Worm (Caenorhabditis elegans) whole organism, mixed stage, embryonic: Measurements from ENCODE around the gene R193.6.

Source experiments
- M03D4.4 ChIP-seq: sonication (generic microtip); optimal IDR thresholded peaks from 2 replicates; lab custom pipeline; 2017; ENCODE audit warnings: mild to moderate bottlenecking, missing genetic modification characterization, missing compliant biosample characterization
- bed-3 ChIP-seq: fragments of 200-800 bp; sonication (Bioruptor generic); optimal IDR thresholded peaks from 3 replicates; lab custom pipeline; 2018; ENCODE audit warnings: mild to moderate bottlenecking, missing genetic modification characterization, moderate library complexity, missing compliant biosample characterization
- blmp-1 ChIP-seq: fragments of 150-350 bp; optimal IDR thresholded peaks from 2 replicates; lab custom pipeline; 2014; ENCODE audit warnings: missing biosample characterization, missing genetic modification characterization
- ceh-39 ChIP-seq: fragments of 150-350 bp; optimal IDR thresholded peaks from 2 replicates; lab custom pipeline; 2014; ENCODE audit warnings: missing biosample characterization, missing genetic modification characterization
- ceh-43 ChIP-seq: fragments of 200-800 bp; sonication (Bioruptor generic); optimal IDR thresholded peaks from 2 replicates; lab custom pipeline; 2018; ENCODE audit warnings: mild to moderate bottlenecking, missing genetic modification characterization, moderate library complexity, missing compliant biosample characterization
- ceh-83 ChIP-seq: fragments of 200-800 bp; sonication (Bioruptor generic); optimal IDR thresholded peaks from 2 replicates; lab custom pipeline; 2018; ENCODE audit warnings: mild to moderate bottlenecking, missing genetic modification characterization, missing compliant biosample characterization
- ces-1 ChIP-seq: fragments of 150-350 bp; optimal IDR thresholded peaks from 2 replicates; lab custom pipeline; 2014; ENCODE audit warnings: missing biosample characterization, missing genetic modification reagents, missing genetic modification characterization
- cnd-1 ChIP-seq: fragments of 200-800 bp; sonication (Bioruptor generic); optimal IDR thresholded peaks from 2 replicates; lab custom pipeline; 2018; ENCODE audit warnings: mild to moderate bottlenecking, missing genetic modification characterization, missing compliant biosample characterization
- drap-1 ChIP-seq: fragments of 200-800 bp; sonication (Bioruptor generic); optimal IDR thresholded peaks from 3 replicates; lab custom pipeline; 2018; ENCODE audit warnings: mild to moderate bottlenecking, missing genetic modification characterization, missing compliant biosample characterization
- elt-1 ChIP-seq: sonication (generic microtip); optimal IDR thresholded peaks from 2 replicates; lab custom pipeline; 2017; ENCODE audit warnings: missing genetic modification characterization, mild to moderate bottlenecking, missing compliant biosample characterization, antibody characterized with exemption, moderate library complexity, borderline replicate concordance; ENCODE audit not compliant: insufficient read depth
- elt-3 ChIP-seq: fragments of 150-350 bp; optimal IDR thresholded peaks from 2 replicates; lab custom pipeline; 2014; ENCODE audit warnings: missing biosample characterization, missing genetic modification characterization
- flh-1 ChIP-seq: fragments of 200-800 bp; sonication (Bioruptor generic); optimal IDR thresholded peaks from 2 replicates; lab custom pipeline; 2018; ENCODE audit warnings: mild to moderate bottlenecking, missing genetic modification characterization, moderate library complexity, missing compliant biosample characterization
- ham-2 ChIP-seq: fragments of 200-800 bp; sonication (Bioruptor generic); optimal IDR thresholded peaks from 2 replicates; lab custom pipeline; 2018; ENCODE audit warnings: mild to moderate bottlenecking, missing genetic modification characterization, missing compliant biosample characterization
- lin-13 ChIP-seq: fragments of 150-350 bp; optimal IDR thresholded peaks from 2 replicates; lab custom pipeline; 2014; ENCODE audit warnings: missing biosample characterization, missing genetic modification characterization
- lin-32 ChIP-seq: fragments of 200-800 bp; sonication (Bioruptor generic); optimal IDR thresholded peaks from 2 replicates; lab custom pipeline; 2018; ENCODE audit warnings: mild to moderate bottlenecking, missing genetic modification characterization, missing compliant biosample characterization
- lsy-2 ChIP-seq: fragments of 150-350 bp; optimal IDR thresholded peaks from 2 replicates; lab custom pipeline; 2014; ENCODE audit warnings: missing biosample characterization, missing genetic modification characterization
- mab-5 ChIP-seq: fragments of 150-350 bp; optimal IDR thresholded peaks from 2 replicates; lab custom pipeline; 2014; ENCODE audit warnings: missing biosample characterization, missing genetic modification characterization
- mep-1 ChIP-seq: fragments of 150-350 bp; optimal IDR thresholded peaks from 2 replicates; lab custom pipeline; 2017; ENCODE audit warnings: missing biosample characterization, missing genetic modification reagents, missing genetic modification characterization, inconsistent platforms
- mls-2 ChIP-seq: sonication (generic microtip); optimal IDR thresholded peaks from 2 replicates; lab custom pipeline; 2016; ENCODE audit warnings: mild to moderate bottlenecking, missing genetic modification characterization, moderate library complexity, missing compliant biosample characterization
- nhr-12 ChIP-seq: fragments of 150-350 bp; optimal IDR thresholded peaks from 2 replicates; lab custom pipeline; 2014; ENCODE audit warnings: missing biosample characterization, missing genetic modification characterization
- nhr-2 ChIP-seq: fragments of 150-350 bp; optimal IDR thresholded peaks from 2 replicates; lab custom pipeline; 2014; ENCODE audit warnings: missing biosample characterization, missing genetic modification characterization
- nhr-237 ChIP-seq: fragments of 150-350 bp; optimal IDR thresholded peaks from 2 replicates; lab custom pipeline; 2014; ENCODE audit warnings: missing biosample characterization, missing genetic modification characterization
- nhr-28 ChIP-seq: fragments of 150-350 bp; optimal IDR thresholded peaks from 2 replicates; lab custom pipeline; 2014; ENCODE audit warnings: missing biosample characterization, missing genetic modification characterization
- nhr-76 ChIP-seq: sonication (generic microtip); optimal IDR thresholded peaks from 2 replicates; lab custom pipeline; 2017; ENCODE audit warnings: missing biosample characterization, missing genetic modification characterization
- pha-4 ChIP-seq: fragments of 150-350 bp; optimal IDR thresholded peaks from 2 replicates; lab custom pipeline; 2018; ENCODE audit warnings: missing biosample characterization, missing genetic modification reagents, missing genetic modification characterization
- sem-2 ChIP-seq: fragments of 200-800 bp; sonication (Bioruptor generic); optimal IDR thresholded peaks from 2 replicates; lab custom pipeline; 2018; ENCODE audit warnings: mild to moderate bottlenecking, missing genetic modification characterization, missing compliant biosample characterization
- snpc-4 ChIP-seq: fragments of 150-350 bp; optimal IDR thresholded peaks from 2 replicates; lab custom pipeline; 2014; ENCODE audit warnings: missing biosample characterization, missing genetic modification characterization
- sptf-1 ChIP-seq: sonication (generic microtip); optimal IDR thresholded peaks from 2 replicates; lab custom pipeline; 2017; ENCODE audit warnings: mild to moderate bottlenecking, missing genetic modification characterization, moderate library complexity, missing compliant biosample characterization
- tbx-8 ChIP-seq: fragments of 200-800 bp; sonication (Bioruptor generic); optimal IDR thresholded peaks from 2 replicates; lab custom pipeline; 2018; ENCODE audit warnings: mild to moderate bottlenecking, missing genetic modification characterization, moderate library complexity, missing compliant biosample characterization
- unc-120 ChIP-seq: sonication (generic microtip); optimal IDR thresholded peaks from 2 replicates; lab custom pipeline; 2017; ENCODE audit warnings: missing genetic modification characterization, missing compliant biosample characterization; ENCODE audit not compliant: poor library complexity, severe bottlenecking
- unc-39 ChIP-seq: fragments of 150-350 bp; optimal IDR thresholded peaks from 2 replicates; lab custom pipeline; 2014; ENCODE audit warnings: missing biosample characterization, missing genetic modification characterization
- unc-62 ChIP-seq: fragments of 150-350 bp; optimal IDR thresholded peaks from 2 replicates; lab custom pipeline; 2014; ENCODE audit warnings: missing biosample characterization, missing genetic modification reagents, missing genetic modification characterization
- zip-8 ChIP-seq: fragments of 150-350 bp; optimal IDR thresholded peaks from 2 replicates; lab custom pipeline; 2014; ENCODE audit warnings: missing biosample characterization, missing genetic modification characterization
- ztf-11 ChIP-seq: fragments of 150-350 bp; optimal IDR thresholded peaks from 2 replicates; lab custom pipeline; 2014; ENCODE audit warnings: missing biosample characterization, missing genetic modification characterization

Gene R193.6

ce11 chrX:1121575-1121974 is 27.0 kb upstream of the R193.6 start:
- no peak for TF ChIP-seq mep-1 (tag; lab: Kevin White, UChicago)

- TF ChIP-seq mab-5 (tag; lab: Kevin White, UChicago) (peak; percentile 11), lin-32 (GFP tag; lab: Kevin White, UChicago) (no peak), pha-4 (tag; lab: Kevin White, UChicago) (no peak), sptf-1 (no peak), unc-120 (peak; percentile 18), mep-1 (tag; lab: Kevin White, UChicago) (no peak), ces-1 (GFP tag; lab: Kevin White, UChicago) (peak; percentile 25), elt-1 (tag; lab: Kevin White, UChicago) (no peak), unc-62 (peak; percentile 63), flh-1 (GFP tag; lab: Kevin White, UChicago) (no peak), zip-8 (tag; lab: Kevin White, UChicago) (no peak)
- TF ChIP-seq, all 35 proteins: peak for 4
Measured at ce11 chrX:1122198-1122597, 26.4 kb upstream of the R193.6 start.

ce11 chrX:1123471-1123870 is 25.1 kb upstream of the R193.6 start:
- TF ChIP-seq mab-5 (tag; lab: Kevin White, UChicago) (no peak), flh-1 (GFP tag; lab: Kevin White, UChicago) (no peak), sptf-1 (no peak), bed-3 (GFP tag; lab: Kevin White, UChicago) (no peak), mep-1 (tag; lab: Kevin White, UChicago) (no peak), unc-39 (tag; lab: Kevin White, UChicago) (no peak), sem-2 (GFP tag; lab: Kevin White, UChicago) (no peak), ceh-43 (GFP tag; lab: Kevin White, UChicago) (no peak), tbx-8 (GFP tag; lab: Kevin White, UChicago) (no peak), nhr-28 (tag; lab: Kevin White, UChicago) (no peak)

ce11 chrX:1124146-1124545 is 24.4 kb upstream of the R193.6 start, which contains the start of gene C05D9.9:
Gene C05D9.9 (minus strand): TSS chrX:1124246.
- TF ChIP-seq ztf-11 (tag; lab: Kevin White, UChicago): no peak

ce11 chrX:1125426-1125825 is 23.2 kb upstream of the R193.6 start, which contains the start of gene lmp-2:
Gene lmp-2 (plus strand): TSS chrX:1125615.
- no peak for TF ChIP-seq nhr-237
- no peak for TF ChIP-seq cnd-1 (tag; lab: Kevin White, UChicago)
- no peak for TF ChIP-seq elt-3 (tag; lab: Kevin White, UChicago)
- TF ChIP-seq snpc-4 (tag; lab: Kevin White, UChicago): no peak
- TF ChIP-seq zip-8 (tag; lab: Kevin White, UChicago): no peak
- no peak for TF ChIP-seq nhr-2 (tag; lab: Kevin White, UChicago)
- TF ChIP-seq unc-62: no peak
- no peak for TF ChIP-seq drap-1 (GFP tag; lab: Kevin White, UChicago)
- TF ChIP-seq mab-5 (tag; lab: Kevin White, UChicago): no peak

ce11 chrX:1126207-1126606 is 22.4 kb upstream of the R193.6 start:
- TF ChIP-seq mab-5 (tag; lab: Kevin White, UChicago): no peak
- no peak for TF ChIP-seq bed-3 (GFP tag; lab: Kevin White, UChicago)

ce11 chrX:1128503-1129036 is 20.0 kb upstream of the R193.6 start, which contains the start of gene snx-1:
Gene snx-1 (plus strand): TSS chrX:1128986.
- TF ChIP-seq ham-2 (GFP tag; lab: Kevin White, UChicago) (no peak), mls-2 (no peak), pha-4 (tag; lab: Kevin White, UChicago) (peak; percentile 20), nhr-76 (tag; lab: Kevin White, UChicago) (no peak), nhr-2 (tag; lab: Kevin White, UChicago) (peak; percentile 21), lin-13 (tag; lab: Kevin White, UChicago) (peak; percentile 78), bed-3 (GFP tag; lab: Kevin White, UChicago) (no peak), sptf-1 (peak; percentile 52), ces-1 (GFP tag; lab: Kevin White, UChicago) (no peak), ceh-39 (tag; lab: Kevin White, UChicago) (peak; percentile 25), blmp-1 (no peak), cnd-1 (tag; lab: Kevin White, UChicago) (peak; percentile 38), lin-32 (GFP tag; lab: Kevin White, UChicago) (no peak), lsy-2 (tag; lab: Kevin White, UChicago) (no peak), ceh-43 (GFP tag; lab: Kevin White, UChicago) (no peak), tbx-8 (GFP tag; lab: Kevin White, UChicago) (no peak), ceh-83 (GFP tag; lab: Kevin White, UChicago) (no peak), nhr-237 (peak; percentile 35), M03D4.4 (tag; lab: Kevin White, UChicago) (peak; percentile 29), unc-62 (no peak), nhr-12 (no peak), mep-1 (tag; lab: Kevin White, UChicago) (peak; percentile 1), snpc-4 (tag; lab: Kevin White, UChicago) (no peak), drap-1 (GFP tag; lab: Kevin White, UChicago) (peak; percentile 26)
